Fruit fly (Drosophila melanogaster) whole organism: ENCODE measurements around the gene CG17816.

ENCODE experiments used
- CG8478 ChIP-seq: fragments of >200 bp; optimal IDR thresholded peaks from 2 replicates; lab custom pipeline; 2018; ENCODE audit warnings: inconsistent platforms
- pan ChIP-seq: fragments of >200 bp; optimal IDR thresholded peaks from 2 replicates; lab custom pipeline; 2017
- psq ChIP-seq: fragments of >200 bp; optimal IDR thresholded peaks from 2 replicates; lab custom pipeline; 2017
- usp ChIP-seq: fragments of >200 bp; optimal IDR thresholded peaks from 2 replicates; lab custom pipeline; 2017; ENCODE audit warnings: missing biosample characterization, missing genetic modification characterization, mixed read lengths

DNA sequence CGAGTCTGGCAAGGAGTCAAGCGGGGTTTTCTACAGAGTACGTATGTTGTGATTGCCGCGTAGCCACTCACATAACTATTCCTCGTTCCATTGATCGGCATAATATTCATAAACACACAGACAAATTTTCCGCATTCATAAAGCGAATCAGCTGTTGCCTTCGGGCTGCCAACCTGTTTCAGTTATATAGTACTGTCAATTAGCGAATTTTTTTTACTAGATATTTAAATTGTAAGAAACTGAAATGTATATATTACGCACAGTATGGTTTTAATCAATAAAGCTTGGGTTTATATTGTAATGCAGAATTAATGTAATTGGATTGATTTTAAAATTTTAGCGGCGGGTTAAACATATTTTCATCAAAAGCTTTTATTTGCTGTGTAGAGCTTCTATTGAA, 26.6 kb upstream of the CG17816 start, which contains the start of gene Rfk:
- no peak for TF ChIP-seq psq (lab: Kevin White, UChicago)
- TF ChIP-seq usp (GFP tag; lab: Kevin White, UChicago): no peak
- TF ChIP-seq pan (lab: Kevin White, UChicago): no peak
- TF ChIP-seq CG8478 (lab: Kevin White, UChicago): no peak
